Worm (Caenorhabditis elegans): ENCODE measurements around the gene plpp-1.1.

DNA sequence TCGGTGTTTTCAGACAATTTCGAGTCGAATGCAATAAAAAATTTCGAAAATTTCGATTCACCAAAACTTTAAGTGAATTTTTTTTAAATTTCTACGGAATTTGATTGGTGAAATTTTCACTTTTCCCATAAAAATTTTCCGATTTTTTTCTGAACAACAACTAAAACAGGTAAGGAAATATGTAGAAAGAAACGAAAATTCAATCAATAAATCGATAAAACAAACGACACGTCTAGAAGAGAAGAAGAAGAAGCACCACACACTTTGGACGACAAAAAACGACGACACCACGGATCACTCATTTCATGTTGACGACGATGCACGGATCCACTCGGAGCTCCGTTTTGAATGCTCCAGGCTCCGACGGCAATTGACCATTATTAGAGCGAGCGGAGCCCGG is 5.1 kb downstream of the plpp-1.1 start:
- TF ChIP-seq flt-1 (GFP tag; IDR thresholded peaks at IDR 0.05) (no peak), ztf-23 (GFP tag; IDR thresholded peaks at IDR 0.05) (no peak)
